Comparison of ENCODE assay signal across 4 fruit fly cellular contexts in genomic region chr3L:17996950-17997349, dm6.
TF ChIP-seq lines count a peak whose summit lies in the region.

No protein-coding gene starts in this region.

TF ChIP-seq in whole organism, adult, 20 proteins besides CTCF, POLR2A, EP300 and RAD21:
- TF ChIP-seq CG7101 (tag; optimal IDR thresholded peaks at IDR 0.05; lab: Kevin White, UChicago) (no peak), tj (GFP tag; optimal IDR thresholded peaks at IDR 0.05; lab: Kevin White, UChicago) (peak; percentile 84)

TF ChIP-seq in whole organism, prepupa, 60 proteins besides CTCF, POLR2A, EP300 and RAD21:
- TF ChIP-seq eg (GFP tag; IDR thresholded peaks at IDR 0.05; lab: Robert Waterston, UW) = 0 out of 3 replicates have a peak, but pooled peaks have one; percentile 31
- no peak for TF ChIP-seq CG6792 (GFP tag; optimal IDR thresholded peaks at IDR 0.05; lab: Kevin White, UChicago)
- TF ChIP-seq Blimp-1 (GFP tag; optimal IDR thresholded peaks at IDR 0.05; lab: Kevin White, UChicago) = peak; percentile 52
- TF ChIP-seq spab (GFP tag; optimal IDR thresholded peaks at IDR 0.05; lab: Kevin White, UChicago) = no peak
- TF ChIP-seq CG6163 (GFP tag; IDR thresholded peaks at IDR 0.05; lab: Robert Waterston, UW) = 0 out of 3 replicates have a peak, but pooled peaks have one; percentile 43
- no peak for TF ChIP-seq svp (GFP tag; lab: Kevin White, UChicago)
- no peak for TF ChIP-seq Ets96B (tag; optimal IDR thresholded peaks at IDR 0.05; lab: Kevin White, UChicago)
- TF ChIP-seq CG3919 (GFP tag; optimal IDR thresholded peaks at IDR 0.05; lab: Kevin White, UChicago) = no peak
- no peak for TF ChIP-seq Met (GFP tag; optimal IDR thresholded peaks at IDR 0.05; lab: Kevin White, UChicago)
- no peak for TF ChIP-seq CG8119 (GFP tag; IDR thresholded peaks at IDR 0.05; lab: Robert Waterston, UW)
- no peak for TF ChIP-seq Sox15 (GFP tag; optimal IDR thresholded peaks at IDR 0.05; lab: Kevin White, UChicago)
- no peak for TF ChIP-seq fd59A (GFP tag; optimal IDR thresholded peaks at IDR 0.05; lab: Kevin White, UChicago)
- TF ChIP-seq Sox14 (GFP tag; optimal IDR thresholded peaks at IDR 0.05; lab: Kevin White, UChicago) = no peak
- TF ChIP-seq salr (GFP tag; optimal IDR thresholded peaks at IDR 0.05; lab: Kevin White, UChicago) = no peak
- TF ChIP-seq Eip78C (GFP tag; lab: Kevin White, UChicago) = no peak
- no peak for TF ChIP-seq CG10631 (GFP tag; optimal IDR thresholded peaks at IDR 0.05; lab: Kevin White, UChicago)
- no peak for TF ChIP-seq Hr38 (GFP tag; optimal IDR thresholded peaks at IDR 0.05; lab: Kevin White, UChicago)
- peak; percentile 39 for TF ChIP-seq Hr4 (GFP tag; optimal IDR thresholded peaks at IDR 0.05; lab: Kevin White, UChicago)
- TF ChIP-seq CG10669 (GFP tag; optimal IDR thresholded peaks at IDR 0.05; lab: Kevin White, UChicago) = no peak
- no peak for TF ChIP-seq CG6276 (GFP tag; optimal IDR thresholded peaks at IDR 0.05; lab: Kevin White, UChicago)
- TF ChIP-seq CG1621 (tag; optimal IDR thresholded peaks at IDR 0.05; lab: Kevin White, UChicago) = no peak
- no peak for TF ChIP-seq net (GFP tag; optimal IDR thresholded peaks at IDR 0.05; lab: Kevin White, UChicago)

TF ChIP-seq in whole organism, pupa, 21 proteins besides CTCF, POLR2A, EP300 and RAD21:
- TF ChIP-seq CG9948 (tag; optimal IDR thresholded peaks at IDR 0.05; lab: Kevin White, UChicago) (no peak), CG8159 (tag; optimal IDR thresholded peaks at IDR 0.05; lab: Kevin White, UChicago) (no peak), Ets98B (GFP tag; IDR thresholded peaks at IDR 0.05; lab: Robert Waterston, UW) (0 out of 2 replicates have a peak, but pooled peaks have one; percentile 6)

TF ChIP-seq in whole organism, wandering third instar larva, 38 proteins besides CTCF, POLR2A, EP300 and RAD21:
- TF ChIP-seq Myc (optimal IDR thresholded peaks at IDR 0.05; lab: Kevin White, UChicago) (no peak), Rel (GFP tag; optimal IDR thresholded peaks at IDR 0.05; lab: Kevin White, UChicago) (no peak), Rel (tag; optimal IDR thresholded peaks at IDR 0.05; lab: Kevin White, UChicago) (peak; percentile 72)
